Comparison of ENCODE assay signal across 1 fruit fly cellular context in the genomic region with DNA sequence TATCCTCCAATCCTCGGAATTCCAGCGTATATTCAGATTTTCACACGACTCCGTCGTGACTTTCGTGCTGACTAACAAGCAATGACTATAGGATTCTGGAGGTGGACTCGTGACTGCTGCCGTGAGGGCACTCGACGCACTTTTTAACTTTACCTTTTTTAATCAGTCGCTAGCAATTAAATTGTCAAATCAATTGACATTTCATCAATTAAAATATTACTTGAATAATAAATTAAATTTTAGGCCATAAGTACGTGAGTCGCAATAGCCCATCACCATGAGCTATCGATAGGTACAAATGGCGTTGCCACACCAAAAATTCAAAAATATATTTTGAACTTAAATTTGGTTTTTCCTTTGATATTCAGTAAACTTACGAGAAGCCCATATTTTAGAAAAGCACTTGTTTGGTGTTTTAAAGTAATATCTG.
TF ChIP-seq lines count a peak whose summit lies in the region.

A gene (minus strand): TSS at position 87 of the 430 bp plus-strand sequence.

TF ChIP-seq in whole organism, embryonic, 481 proteins besides CTCF, POLR2A, EP300 and RAD21 (continued from another document):
- peak; percentile 63 for TF ChIP-seq aop (GFP tag; IDR thresholded peaks at IDR 0.05; lab: Robert Waterston, UW)
- peak; percentile 78 for TF ChIP-seq CG3163 (GFP tag; optimal IDR thresholded peaks at IDR 0.05; lab: Kevin White, UChicago)
- peak; percentile 100 for TF ChIP-seq CG34224 (GFP tag; IDR thresholded peaks at IDR 0.05; lab: Robert Waterston, UW; ENCODE audit: partially characterized antibody)
- no peak for TF ChIP-seq Dfd (GFP tag; optimal IDR thresholded peaks at IDR 0.05; lab: Kevin White, UChicago)
- TF ChIP-seq CG10274 (GFP tag; optimal IDR thresholded peaks at IDR 0.05; lab: Kevin White, UChicago) = peak; percentile 20
- peak; percentile 85 for TF ChIP-seq sd (tag; optimal IDR thresholded peaks at IDR 0.05; lab: Kevin White, UChicago)
